Fruit fly (Drosophila melanogaster) S2 (cell line): ENCODE data around the gene sac.

Experiments used
- CG8478 ChIP-seq: fragments of >200 bp; optimal IDR thresholded peaks from 2 replicates; lab custom pipeline; 2018
- CTCF ChIP-seq, 2 experiments: fragments of >200 bp; optimal IDR thresholded peaks; 2 replicates each; lab custom pipeline; 2018

- no peak for TF ChIP-seq CTCF (optimal IDR thresholded peaks at IDR 0.05; lab: Kevin White, UChicago)
- no peak for TF ChIP-seq CG8478 (lab: Kevin White, UChicago)
Measured at dm6 chr3R:4484999-4485398, 4.4 kb downstream of the sac start, which contains the start of gene Fip1.
